Worm (Caenorhabditis elegans) whole organism, L4/young adult: ENCODE results near the gene R04F11.5.

Source experiments
- W03F9.2 ChIP-seq: fragments of 150-350 bp; optimal IDR thresholded peaks from 2 replicates; lab custom pipeline; 2014; ENCODE audit warnings: missing biosample characterization, missing genetic modification characterization
- dao-5 ChIP-seq: sonication (generic microtip); optimal IDR thresholded peaks from 2 replicates; lab custom pipeline; 2016; ENCODE audit warnings: missing genotype, missing genetic modification characterization, moderate library complexity, missing compliant biosample characterization
- him-1 ChIP-seq: sonication (generic microtip); optimal IDR thresholded peaks from 2 replicates; lab custom pipeline; 2016; ENCODE audit warnings: missing genotype, missing genetic modification reagents, missing genetic modification characterization, missing compliant biosample characterization

Gene R04F11.5

ce11 chrV:12300780-12301460 lies 16.9 kb downstream of the R04F11.5 start:
- no peak for TF ChIP-seq him-1 (tag; lab: Kevin White, UChicago)
- no peak for TF ChIP-seq dao-5 (tag; lab: Kevin White, UChicago)
- TF ChIP-seq W03F9.2 (tag; lab: Kevin White, UChicago): no peak

ce11 chrV:12300166-12300565 lies 17.7 kb downstream of the R04F11.5 start:
- no peak for TF ChIP-seq W03F9.2 (tag; lab: Kevin White, UChicago)
- TF ChIP-seq dao-5 (tag; lab: Kevin White, UChicago): no peak
- no peak for TF ChIP-seq him-1 (tag; lab: Kevin White, UChicago)

ce11 chrV:12299244-12299766 lies 18.5 kb downstream of the R04F11.5 start:
- TF ChIP-seq dao-5 (tag; lab: Kevin White, UChicago) (no peak), W03F9.2 (tag; lab: Kevin White, UChicago) (no peak), him-1 (tag; lab: Kevin White, UChicago) (no peak)

- TF ChIP-seq W03F9.2 (tag; lab: Kevin White, UChicago) (no peak), him-1 (tag; lab: Kevin White, UChicago) (no peak), dao-5 (tag; lab: Kevin White, UChicago) (no peak)
These were observed 19.6 kb downstream of the R04F11.5 start for ce11 chrV:12298184-12298583.

- TF ChIP-seq W03F9.2 (tag; lab: Kevin White, UChicago) (no peak), him-1 (tag; lab: Kevin White, UChicago) (no peak), dao-5 (tag; lab: Kevin White, UChicago) (no peak)
These were observed 21.0 kb downstream of the R04F11.5 start for ce11 chrV:12296794-12297193.

ce11 chrV:12296122-12296521 lies 21.7 kb downstream of the R04F11.5 start:
- TF ChIP-seq him-1 (tag; lab: Kevin White, UChicago) (no peak), W03F9.2 (tag; lab: Kevin White, UChicago) (no peak), dao-5 (tag; lab: Kevin White, UChicago) (no peak)

- TF ChIP-seq him-1 (tag; lab: Kevin White, UChicago) (no peak), W03F9.2 (tag; lab: Kevin White, UChicago) (no peak), dao-5 (tag; lab: Kevin White, UChicago) (no peak)
These were observed 22.3 kb downstream of the R04F11.5 start for ce11 chrV:12295520-12295919.

ce11 chrV:12295015-12295414 lies 22.8 kb downstream of the R04F11.5 start:
- no peak for TF ChIP-seq W03F9.2 (tag; lab: Kevin White, UChicago)
- TF ChIP-seq dao-5 (tag; lab: Kevin White, UChicago): no peak
- no peak for TF ChIP-seq him-1 (tag; lab: Kevin White, UChicago)

- TF ChIP-seq him-1 (tag; lab: Kevin White, UChicago) (no peak), W03F9.2 (tag; lab: Kevin White, UChicago) (no peak), dao-5 (tag; lab: Kevin White, UChicago) (no peak)
These were observed 23.7 kb downstream of the R04F11.5 start for ce11 chrV:12294091-12294490.

- TF ChIP-seq W03F9.2 (tag; lab: Kevin White, UChicago) (peak; percentile 92), dao-5 (tag; lab: Kevin White, UChicago) (no peak), him-1 (tag; lab: Kevin White, UChicago) (peak; percentile 73)
These were observed 26.2 kb downstream of the R04F11.5 start, which contains the start of the genes srpa-68 and srh-16 for ce11 chrV:12291587-12291986. Gene srpa-68 (minus strand): TSS chrV:12291658. Gene srh-16 (plus strand): TSS chrV:12291861.

- TF ChIP-seq him-1 (tag; lab: Kevin White, UChicago): no peak
- no peak for TF ChIP-seq W03F9.2 (tag; lab: Kevin White, UChicago)
- no peak for TF ChIP-seq dao-5 (tag; lab: Kevin White, UChicago)
These were observed 29.2 kb downstream of the R04F11.5 start, which contains the start of gene rskd-1 for ce11 chrV:12288577-12288976. Gene rskd-1 (minus strand): TSS chrV:12288615.

- TF ChIP-seq him-1 (tag; lab: Kevin White, UChicago) (no peak), W03F9.2 (tag; lab: Kevin White, UChicago) (no peak)
These were observed 30.2 kb downstream of the R04F11.5 start for ce11 chrV:12287667-12288066.

ce11 chrV:12283187-12283586 lies 34.6 kb downstream of the R04F11.5 start, which contains the start of gene F55C5.10:
Gene F55C5.10 (plus strand): TSS chrV:12283487.
- TF ChIP-seq W03F9.2 (tag; lab: Kevin White, UChicago) (no peak), dao-5 (tag; lab: Kevin White, UChicago) (no peak), him-1 (tag; lab: Kevin White, UChicago) (no peak)

- no peak for TF ChIP-seq W03F9.2 (tag; lab: Kevin White, UChicago)
These were observed 36.3 kb downstream of the R04F11.5 start for ce11 chrV:12281508-12281907.
